Worm (Caenorhabditis elegans): ENCODE results near the gene F10D7.11.

Gene F10D7.11

DNA sequence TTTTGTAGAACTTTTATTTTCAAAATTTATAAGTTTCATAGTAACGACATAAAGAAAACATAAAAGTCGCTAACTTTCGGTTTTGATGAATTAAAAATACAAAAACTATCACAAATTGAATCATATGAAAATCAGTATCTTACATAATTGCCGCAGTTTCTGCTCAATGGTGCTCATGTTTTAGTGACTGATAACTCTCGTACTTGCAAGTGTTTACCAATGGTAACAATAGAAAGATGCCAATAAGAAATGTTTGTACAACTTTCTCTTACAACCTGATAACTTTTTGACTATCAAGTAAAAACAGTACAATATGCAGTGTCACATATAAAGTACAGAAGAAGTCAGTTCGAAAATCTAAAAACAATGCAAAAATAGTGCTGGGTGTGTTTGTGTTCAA, 23.5 kb downstream of the F10D7.11 start:
- TF ChIP-seq fos-1 (tag; optimal IDR thresholded peaks at IDR 0.05) (no peak), ceh-88 (GFP tag; IDR thresholded peaks at IDR 0.05) (no peak), snpc-4 (tag; optimal IDR thresholded peaks at IDR 0.05) (no peak), tlp-1 (tag; optimal IDR thresholded peaks at IDR 0.05) (no peak), C16A3.4 (tag; optimal IDR thresholded peaks at IDR 0.05) (no peak), blmp-1 (tag; optimal IDR thresholded peaks at IDR 0.05) (no peak), swsn-7 (tag; optimal IDR thresholded peaks at IDR 0.05) (no peak), nhr-237 (tag; optimal IDR thresholded peaks at IDR 0.05) (no peak), lsy-2 (tag; optimal IDR thresholded peaks at IDR 0.05) (no peak), mab-9 (GFP tag; IDR thresholded peaks at IDR 0.05) (no peak)

DNA sequence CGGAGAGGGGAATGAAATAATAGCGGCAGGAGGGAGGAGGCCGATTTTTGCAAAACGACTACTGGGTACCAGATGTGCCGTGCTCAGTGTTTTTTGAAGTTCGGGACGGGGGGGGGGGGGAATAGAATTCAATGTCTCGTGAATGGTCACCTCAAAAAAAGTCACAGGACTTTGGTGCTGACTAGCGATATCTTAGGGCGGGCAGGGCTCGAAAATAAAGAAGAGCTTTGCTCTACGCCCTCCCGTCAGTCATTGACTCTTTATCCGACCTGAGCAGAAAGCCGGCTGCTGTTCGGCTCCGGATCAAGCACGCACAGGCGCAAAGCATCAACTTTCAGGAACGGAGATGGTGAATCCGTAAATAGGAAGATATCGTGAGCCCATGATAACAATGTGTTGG, 27.9 kb downstream of the F10D7.11 start:
- no peak for TF ChIP-seq unc-98 (GFP tag; IDR thresholded peaks at IDR 0.05)
- TF ChIP-seq lir-3 (tag; optimal IDR thresholded peaks at IDR 0.05; ENCODE audit: poor library complexity): no peak
- no peak for TF ChIP-seq pag-3 (tag; optimal IDR thresholded peaks at IDR 0.05; ENCODE audit: borderline replicate concordance, insufficient read depth)
- no peak for TF ChIP-seq fkh-8 (tag; optimal IDR thresholded peaks at IDR 0.05)
- no peak for TF ChIP-seq lin-15B (tag; optimal IDR thresholded peaks at IDR 0.05)
- TF ChIP-seq mef-2 (tag; optimal IDR thresholded peaks at IDR 0.05): no peak
- TF ChIP-seq dpl-1 (GFP tag; optimal IDR thresholded peaks at IDR 0.05): no peak
- TF ChIP-seq blmp-1 (tag; optimal IDR thresholded peaks at IDR 0.05): no peak
- no peak for TF ChIP-seq C04F5.9 (tag; optimal IDR thresholded peaks at IDR 0.05)
- TF ChIP-seq ceh-88 (GFP tag; IDR thresholded peaks at IDR 0.05): no peak
- TF ChIP-seq snu-23 (GFP tag; optimal IDR thresholded peaks at IDR 0.05): no peak
- no peak for TF ChIP-seq unc-30 (tag; optimal IDR thresholded peaks at IDR 0.05)

DNA sequence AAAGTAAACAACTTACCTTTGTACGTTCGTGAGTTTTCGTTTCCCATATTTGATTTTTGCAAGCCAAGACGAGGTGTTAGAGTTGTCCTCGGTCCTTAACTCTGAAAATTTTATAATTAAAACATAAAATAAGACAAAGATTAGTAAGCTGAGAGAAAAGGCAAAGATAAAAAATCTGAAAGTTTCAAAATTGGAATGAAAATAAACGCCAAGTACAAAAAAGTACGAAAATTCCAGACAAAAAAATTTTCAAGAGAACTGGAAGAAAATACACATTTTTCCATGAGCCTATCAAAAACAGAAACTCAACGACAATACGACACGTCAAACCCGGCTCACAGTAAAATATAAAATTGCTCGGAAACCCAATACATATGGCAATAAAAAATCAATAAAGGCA, 28.9 kb downstream of the F10D7.11 start, which contains the start of gene F10D7.5:
Gene F10D7.5, minus strand, starts transcription at position 101 of the 400 bp plus-strand sequence.
- TF ChIP-seq sup-37 (GFP tag; optimal IDR thresholded peaks at IDR 0.05) (no peak), grh-1 (GFP tag; IDR thresholded peaks at IDR 0.05) (no peak), fkh-4 (tag; optimal IDR thresholded peaks at IDR 0.05; ENCODE audit: borderline replicate concordance) (no peak), nhr-11 (tag; optimal IDR thresholded peaks at IDR 0.05) (no peak), nhr-90 (tag; optimal IDR thresholded peaks at IDR 0.05; ENCODE audit: poor library complexity) (no peak), ama-1 (optimal IDR thresholded peaks at IDR 0.05) (no peak), hpl-2 (GFP tag; optimal IDR thresholded peaks at IDR 0.05) (no peak), nhr-77 (tag; optimal IDR thresholded peaks at IDR 0.05) (no peak), nhr-85 (tag) (no peak), zip-4 (GFP tag; optimal IDR thresholded peaks at IDR 0.05) (no peak), Y116A8C.19 (tag; optimal IDR thresholded peaks at IDR 0.05; ENCODE audit: borderline replicate concordance) (no peak), mdl-1 (tag; optimal IDR thresholded peaks at IDR 0.05) (no peak), pqm-1 (tag; optimal IDR thresholded peaks at IDR 0.05) (no peak), egl-27 (tag; optimal IDR thresholded peaks at IDR 0.05) (no peak), ces-1 (GFP tag; optimal IDR thresholded peaks at IDR 0.05) (no peak), ceh-63 (GFP tag; optimal IDR thresholded peaks at IDR 0.05) (no peak), sptf-1 (tag; optimal IDR thresholded peaks at IDR 0.05) (no peak)

DNA sequence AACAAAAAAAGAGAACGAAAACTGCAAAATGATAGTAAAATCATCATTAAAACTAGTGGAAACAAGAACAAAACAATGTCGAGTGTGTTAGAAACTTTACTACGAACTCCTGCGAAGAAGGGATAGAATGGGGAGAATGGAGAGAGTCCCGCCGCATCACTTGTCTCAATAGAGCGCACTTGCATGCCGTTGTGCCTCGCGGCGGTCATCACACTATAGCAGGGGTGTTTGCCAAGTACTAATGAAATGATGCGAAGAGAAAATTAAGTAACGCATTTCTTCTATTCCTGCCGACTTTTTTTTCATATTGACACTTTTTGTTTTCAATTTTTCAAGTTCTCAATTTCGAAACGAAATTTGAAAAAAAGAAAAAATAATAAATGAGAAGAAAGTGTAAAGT, 29.6 kb downstream of the F10D7.11 start:
- TF ChIP-seq unc-30 (tag; optimal IDR thresholded peaks at IDR 0.05) (no peak), elt-2 (tag; optimal IDR thresholded peaks at IDR 0.05) (no peak), pax-3 (tag; optimal IDR thresholded peaks at IDR 0.05) (no peak), blmp-1 (tag; optimal IDR thresholded peaks at IDR 0.05) (peak; percentile 69), sox-4 (tag; optimal IDR thresholded peaks at IDR 0.05) (no peak), nhr-11 (tag; optimal IDR thresholded peaks at IDR 0.05) (no peak), fkh-4 (tag; optimal IDR thresholded peaks at IDR 0.05; ENCODE audit: borderline replicate concordance) (no peak), aha-1 (tag; optimal IDR thresholded peaks at IDR 0.05) (no peak), pqm-1 (tag; optimal IDR thresholded peaks at IDR 0.05) (no peak), ceh-90 (tag; optimal IDR thresholded peaks at IDR 0.05) (no peak), lir-3 (tag; optimal IDR thresholded peaks at IDR 0.05; ENCODE audit: poor library complexity) (peak; percentile 17), isw-1 (GFP tag; IDR thresholded peaks at IDR 0.05) (no peak), egl-27 (tag; optimal IDR thresholded peaks at IDR 0.05) (peak in 1 of 2 experiments; percentile 5), tbx-2 (tag; optimal IDR thresholded peaks at IDR 0.05) (peak; percentile 70), hpl-2 (GFP tag; optimal IDR thresholded peaks at IDR 0.05) (no peak), skn-1 (tag; optimal IDR thresholded peaks at IDR 0.05) (peak; percentile 70), nhr-237 (tag; optimal IDR thresholded peaks at IDR 0.05) (no peak), dsc-1 (tag; optimal IDR thresholded peaks at IDR 0.05) (peak; percentile 63), fos-1 (tag; optimal IDR thresholded peaks at IDR 0.05) (peak; percentile 11), nhr-20 (tag; optimal IDR thresholded peaks at IDR 0.05) (peak; percentile 87), lsy-2 (tag; optimal IDR thresholded peaks at IDR 0.05) (peak; percentile 54 to 78), lin-14 (GFP tag; optimal IDR thresholded peaks at IDR 0.05) (peak; percentile 95)
